Worm (Caenorhabditis elegans) whole organism, L4/young adult: Measurements from ENCODE around the gene gldi-1.

ENCODE experiments used
- W03F9.2 ChIP-seq: fragments of 150-350 bp; optimal IDR thresholded peaks from 2 replicates; lab custom pipeline; 2014; ENCODE audit warnings: missing biosample characterization, missing genetic modification characterization
- dao-5 ChIP-seq: sonication (generic microtip); optimal IDR thresholded peaks from 2 replicates; lab custom pipeline; 2016; ENCODE audit warnings: missing genotype, missing genetic modification characterization, moderate library complexity, missing compliant biosample characterization
- him-1 ChIP-seq: sonication (generic microtip); optimal IDR thresholded peaks from 2 replicates; lab custom pipeline; 2016; ENCODE audit warnings: missing genotype, missing genetic modification reagents, missing genetic modification characterization, missing compliant biosample characterization

DNA sequence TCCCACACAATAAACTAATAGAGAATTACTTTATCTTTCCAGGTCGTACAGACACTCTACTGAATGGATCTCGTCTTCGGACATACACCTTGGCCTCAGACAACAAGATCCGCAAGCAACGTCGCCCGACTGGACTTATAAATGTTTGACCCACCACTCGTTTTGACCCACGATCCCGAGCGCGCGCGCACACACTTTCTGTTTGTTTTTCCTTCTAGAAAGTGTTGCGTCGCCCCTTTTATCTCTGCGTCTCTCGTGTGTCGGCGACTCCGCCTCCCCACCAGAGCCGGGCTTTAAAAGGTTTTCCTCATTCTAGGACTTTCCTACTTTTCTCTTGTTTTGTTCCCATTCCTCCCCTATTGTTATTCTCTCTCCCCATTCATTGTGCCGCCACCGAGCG lies 46.9 kb downstream of the gldi-1 start:
- TF ChIP-seq W03F9.2 (tag; lab: Kevin White, UChicago) (no peak), him-1 (tag; lab: Kevin White, UChicago) (no peak), dao-5 (tag; lab: Kevin White, UChicago) (no peak)
